Fruit fly (Drosophila melanogaster) whole organism, embryonic: ENCODE measurements around the gene RtcB.

Source experiments
- B-H2 ChIP-seq: fragments of 200-800 bp; sonication (Bioruptor generic); optimal IDR thresholded peaks from 2 replicates; lab custom pipeline; 2018; ENCODE audit warnings: missing biosample characterization, mild to moderate bottlenecking, missing genetic modification characterization
- Blimp-1 ChIP-seq: fragments of 200-800 bp; sonication (Bioruptor generic); optimal IDR thresholded peaks from 3 replicates; lab custom pipeline; 2018; ENCODE audit warnings: missing biosample characterization, missing genetic modification characterization, mild to moderate bottlenecking, moderate library complexity, missing genetic modification reagents
- CG10366 ChIP-seq: fragments of 200-800 bp; sonication (Bioruptor generic); IDR thresholded peaks from 2 replicates; pipeline ENCODE4 v1.3.6; 2022; ENCODE audit warnings: missing biosample characterization, missing genetic modification characterization
- CG10979 ChIP-seq: fragments of 200-800 bp; sonication (Bioruptor generic); optimal IDR thresholded peaks from 2 replicates; lab custom pipeline; 2018; ENCODE audit warnings: missing biosample characterization, mild to moderate bottlenecking, missing genetic modification characterization, moderate library complexity
- CG16813 ChIP-seq: fragments of 200-800 bp; sonication (Bioruptor generic); IDR thresholded peaks from 3 replicates; pipeline ENCODE4 v1.3.6; 2022; ENCODE audit warnings: missing biosample characterization, missing genetic modification characterization; ENCODE audit not compliant: partially characterized antibody
- CG2199 ChIP-seq: fragments of 200-800 bp; sonication (Bioruptor generic); IDR thresholded peaks from 3 replicates; pipeline ENCODE4 v1.3.6; 2022; ENCODE audit warnings: missing biosample characterization, missing genetic modification characterization
- CG30020 ChIP-seq: fragments of 200-800 bp; optimal IDR thresholded peaks from 2 replicates; lab custom pipeline; 2019; ENCODE audit warnings: missing biosample characterization, mild to moderate bottlenecking, missing genetic modification characterization, moderate library complexity
- CG3065 ChIP-seq: fragments of 200-800 bp; sonication (Bioruptor generic); optimal IDR thresholded peaks from 2 replicates; lab custom pipeline; 2016; ENCODE audit warnings: missing biosample characterization, missing genetic modification characterization
- CG3163 ChIP-seq: fragments of 200-800 bp; sonication (Bioruptor generic); optimal IDR thresholded peaks from 3 replicates; lab custom pipeline; 2016; ENCODE audit warnings: missing biosample characterization, missing genetic modification characterization
- CG32767 ChIP-seq: fragments of 200-800 bp; sonication (Bioruptor generic); IDR thresholded peaks from 2 replicates; pipeline ENCODE4 v1.3.6; 2022; ENCODE audit warnings: missing biosample characterization, missing genetic modification characterization
- CG4424 ChIP-seq: fragments of 200-800 bp; sonication (Bioruptor generic); optimal IDR thresholded peaks from 3 replicates; lab custom pipeline; 2016; ENCODE audit warnings: missing biosample characterization, missing genetic modification characterization
- CG4707 ChIP-seq: fragments of 200-800 bp; sonication (Bioruptor generic); optimal IDR thresholded peaks from 2 replicates; lab custom pipeline; 2018; ENCODE audit warnings: missing biosample characterization, mild to moderate bottlenecking, missing genetic modification characterization, moderate library complexity
- CG4730 ChIP-seq: fragments of 200-800 bp; sonication (Bioruptor generic); IDR thresholded peaks from 2 replicates; pipeline ENCODE4 v1.3.6; 2022; ENCODE audit warnings: missing biosample characterization, missing genetic modification characterization
- CG4820 ChIP-seq: fragments of 200-800 bp; sonication (Bioruptor generic); optimal IDR thresholded peaks from 3 replicates; lab custom pipeline; 2016; ENCODE audit warnings: missing biosample characterization, missing genetic modification characterization
- CG6654 ChIP-seq: fragments of 200-800 bp; sonication (Bioruptor generic); optimal IDR thresholded peaks from 2 replicates; lab custom pipeline; 2017; ENCODE audit warnings: missing biosample characterization, mild to moderate bottlenecking, missing genetic modification characterization
- CG6683 ChIP-seq: fragments of 200-800 bp; sonication (Bioruptor generic); optimal IDR thresholded peaks from 2 replicates; lab custom pipeline; 2017; ENCODE audit warnings: missing biosample characterization, mild to moderate bottlenecking, missing genetic modification characterization, missing genetic modification reagents
- CG6854 ChIP-seq: fragments of 200-800 bp; sonication (Bioruptor generic); optimal IDR thresholded peaks from 3 replicates; lab custom pipeline; 2017; ENCODE audit warnings: missing biosample characterization, mild to moderate bottlenecking, missing genetic modification characterization
- CG7372 ChIP-seq: fragments of 200-800 bp; sonication (Bioruptor generic); IDR thresholded peaks from 2 replicates; pipeline ENCODE4 v1.3.6; 2022; ENCODE audit warnings: missing biosample characterization, missing genetic modification characterization
- CG7786 ChIP-seq: fragments of 200-800 bp; sonication (Bioruptor generic); optimal IDR thresholded peaks from 2 replicates; lab custom pipeline; 2016; ENCODE audit warnings: missing biosample characterization, missing genetic modification characterization
- CG8924 ChIP-seq: fragments of 200-800 bp; optimal IDR thresholded peaks from 3 replicates; lab custom pipeline; 2019; ENCODE audit warnings: missing biosample characterization, mild to moderate bottlenecking, missing genetic modification characterization, moderate library complexity
- CG8944 ChIP-seq: fragments of 200-800 bp; sonication (Bioruptor generic); optimal IDR thresholded peaks from 3 replicates; lab custom pipeline; 2016; ENCODE audit warnings: missing biosample characterization, missing genetic modification characterization
- CG9817 ChIP-seq: fragments of 200-800 bp; sonication (Bioruptor generic); optimal IDR thresholded peaks from 2 replicates; lab custom pipeline; 2018; ENCODE audit warnings: missing biosample characterization, mild to moderate bottlenecking, missing genetic modification characterization, moderate library complexity
- Fer1 ChIP-seq: fragments of 200-800 bp; sonication (Bioruptor generic); optimal IDR thresholded peaks from 2 replicates; lab custom pipeline; 2017; ENCODE audit warnings: missing biosample characterization, mild to moderate bottlenecking, missing genetic modification characterization
- Fer2 ChIP-seq: fragments of 200-800 bp; sonication (Bioruptor generic); optimal IDR thresholded peaks from 2 replicates; lab custom pipeline; 2018; ENCODE audit warnings: missing biosample characterization, mild to moderate bottlenecking, missing genetic modification characterization, moderate library complexity
- Fer3 ChIP-seq: fragments of 200-800 bp; sonication (Bioruptor generic); optimal IDR thresholded peaks from 2 replicates; lab custom pipeline; 2018; ENCODE audit warnings: missing biosample characterization, mild to moderate bottlenecking, missing genetic modification characterization, moderate library complexity
- H15 ChIP-seq: fragments of 200-800 bp; sonication (Bioruptor generic); IDR thresholded peaks from 3 replicates; pipeline ENCODE4 v1.3.6; 2022; ENCODE audit warnings: missing biosample characterization, missing genetic modification characterization
- H2.0 ChIP-seq: fragments of 200-800 bp; sonication (Bioruptor generic); IDR thresholded peaks from 2 replicates; pipeline ENCODE4 v1.3.6; 2022; ENCODE audit warnings: missing biosample characterization, missing genetic modification characterization
- Lhr ChIP-seq: fragments of 200-800 bp; sonication (Bioruptor generic); optimal IDR thresholded peaks from 3 replicates; lab custom pipeline; 2017; ENCODE audit warnings: mild to moderate bottlenecking, missing biosample characterization, missing genetic modification reagents, missing genetic modification characterization
- Oaz ChIP-seq: fragments of 200-800 bp; sonication (Bioruptor generic); IDR thresholded peaks from 2 replicates; pipeline ENCODE4 v1.3.6; 2022; ENCODE audit warnings: missing biosample characterization, missing genetic modification characterization
- Pdp1 ChIP-seq, 2 experiments: fragments of 200-800 bp; sonication (Bioruptor generic); optimal IDR thresholded peaks; 3 replicates each; lab custom pipeline; 2016; ENCODE audit warnings: missing biosample characterization in 2 of 2, missing genetic modification characterization in 2 of 2, mild to moderate bottlenecking in 1 of 2, moderate library complexity in 1 of 2
- YL-1 ChIP-seq: fragments of 200-800 bp; sonication (Bioruptor generic); optimal IDR thresholded peaks from 3 replicates; lab custom pipeline; 2017; ENCODE audit warnings: missing biosample characterization, mild to moderate bottlenecking, missing genetic modification characterization
- aop ChIP-seq: fragments of 200-800 bp; sonication (Bioruptor generic); IDR thresholded peaks from 2 replicates; pipeline ENCODE4 v1.3.6; 2022; ENCODE audit warnings: missing biosample characterization, missing genetic modification characterization
- ash1 ChIP-seq: fragments of 200-800 bp; sonication (Bioruptor generic); optimal IDR thresholded peaks from 2 replicates; lab custom pipeline; 2018; ENCODE audit warnings: missing biosample characterization, mild to moderate bottlenecking, missing genetic modification characterization
- bsh ChIP-seq, 2 experiments: fragments of 200-800 bp; sonication (Bioruptor generic); optimal IDR thresholded peaks; 2 replicates each; lab custom pipeline; 2017 to 2018; ENCODE audit warnings: mild to moderate bottlenecking in 2 of 2, missing biosample characterization in 2 of 2, missing genetic modification characterization in 2 of 2, moderate library complexity in 1 of 2
- croc ChIP-seq: fragments of 200-800 bp; sonication (Bioruptor generic); conservative IDR thresholded peaks from 3 replicates; pipeline ENCODE4 v1.3.6; 2022; ENCODE audit warnings: missing biosample characterization, missing genetic modification characterization
- dmrt11E ChIP-seq: fragments of 200-800 bp; sonication (Bioruptor generic); optimal IDR thresholded peaks from 3 replicates; lab custom pipeline; 2018; ENCODE audit warnings: missing biosample characterization, mild to moderate bottlenecking, missing genetic modification characterization, moderate library complexity
- esg ChIP-seq: fragments of 200-800 bp; sonication (Bioruptor generic); conservative IDR thresholded peaks from 2 replicates; pipeline ENCODE4 v1.3.6; 2022; ENCODE audit warnings: missing biosample characterization, missing genetic modification characterization
- exex ChIP-seq: fragments of 200-800 bp; sonication (Bioruptor generic); optimal IDR thresholded peaks from 4 replicates; lab custom pipeline; 2018; ENCODE audit warnings: missing biosample characterization, mild to moderate bottlenecking, missing genetic modification characterization, moderate library complexity
- gro ChIP-seq: fragments of 200-800 bp; sonication (Bioruptor generic); optimal IDR thresholded peaks from 2 replicates; lab custom pipeline; 2016; ENCODE audit warnings: missing biosample characterization, missing genetic modification characterization
- gt ChIP-seq: fragments of 200-800 bp; sonication (Bioruptor generic); IDR thresholded peaks from 2 replicates; pipeline ENCODE4 v1.3.6; 2022; ENCODE audit warnings: missing biosample characterization, missing genetic modification characterization
- hbn ChIP-seq: fragments of 200-800 bp; sonication (Bioruptor generic); IDR thresholded peaks from 2 replicates; pipeline ENCODE4 v1.3.6; 2022; ENCODE audit warnings: missing biosample characterization, missing genetic modification characterization; ENCODE audit not compliant: partially characterized antibody
- prd ChIP-seq, 3 experiments: fragments of >200 bp in 2 of 3; fragments of 200-800 bp in 1 of 3; sonication (Bioruptor generic) in 1 of 3; optimal IDR thresholded peaks in 2 of 3; IDR thresholded peaks in 1 of 3; 2 replicates in 2 of 3; 3 replicates in 1 of 3; pipeline versions ENCODE4 v1.3.6 to Lab custom; 2017 to 2022; ENCODE audit warnings: missing biosample characterization in 1 of 3, missing genetic modification characterization in 1 of 3
- sc ChIP-seq, 3 experiments: fragments of >200 bp in 2 of 3; fragments of 200-800 bp in 1 of 3; sonication (Bioruptor generic) in 1 of 3; optimal IDR thresholded peaks; 2 replicates in 2 of 3; 3 replicates in 1 of 3; lab custom pipeline; 2017; ENCODE audit warnings: mild to moderate bottlenecking in 1 of 3, missing biosample characterization in 1 of 3, missing genetic modification characterization in 1 of 3, missing genetic modification reagents in 1 of 3
- sens ChIP-seq: fragments of 200-800 bp; sonication (Bioruptor generic); peaks from one replicate; lab custom pipeline; 2016; ENCODE audit warnings: missing biosample characterization, missing genetic modification characterization
- sima ChIP-seq: fragments of 200-800 bp; sonication (Bioruptor generic); optimal IDR thresholded peaks from 2 replicates; lab custom pipeline; 2016; ENCODE audit warnings: missing biosample characterization, missing genetic modification characterization
- so ChIP-seq: fragments of 200-800 bp; sonication (Bioruptor generic); IDR thresholded peaks from 3 replicates; pipeline ENCODE4 v1.3.6; 2022; ENCODE audit warnings: missing biosample characterization, missing genetic modification characterization
- tup ChIP-seq: fragments of 200-800 bp; sonication (Bioruptor generic); optimal IDR thresholded peaks from 2 replicates; lab custom pipeline; 2016; ENCODE audit warnings: missing biosample characterization, mild to moderate bottlenecking, missing genetic modification characterization, moderate library complexity
- z ChIP-seq: fragments of 200-800 bp; sonication (Bioruptor generic); IDR thresholded peaks from 3 replicates; pipeline ENCODE4 v1.3.6; 2022; ENCODE audit warnings: missing biosample characterization, missing genetic modification characterization

RtcB gene

dm6 chr2L:19439598-19440230 lies 9.3 kb downstream of the RtcB start (continued):
- TF ChIP-seq croc (GFP tag; lab: Robert Waterston, UW), result peak; percentile 45; the same call in 2 of the 3 replicates
- TF ChIP-seq CG8924 (tag; lab: Kevin White, UChicago), result peak; percentile 89
- peak; percentile 82 for TF ChIP-seq Fer1
- TF ChIP-seq Fer3 (tag; lab: Kevin White, UChicago), result peak; percentile 67
- peak; percentile 42 for TF ChIP-seq CG8944 (GFP tag; lab: Kevin White, UChicago)
- TF ChIP-seq CG4730 (GFP tag; lab: Robert Waterston, UW), result 0 out of 2 replicates have a peak, but pooled peaks have one; percentile 19
- TF ChIP-seq gt (GFP tag; lab: Robert Waterston, UW), result peak; percentile 43; the same call in 1 of the 2 replicates
- no peak for TF ChIP-seq sc (optimal IDR thresholded peaks at IDR 0.05; lab: Kevin White, UChicago)
- TF ChIP-seq sc (GFP tag; optimal IDR thresholded peaks at IDR 0.05; lab: Kevin White, UChicago), result peak; percentile 54
- TF ChIP-seq H15 (GFP tag; lab: Robert Waterston, UW), result no peak
- TF ChIP-seq aop (GFP tag; lab: Robert Waterston, UW), result no peak
- no peak for TF ChIP-seq Fer2
- peak; percentile 90 for TF ChIP-seq CG32767 (GFP tag; lab: Robert Waterston, UW)
- TF ChIP-seq dmrt11E (tag; lab: Kevin White, UChicago), result peak; percentile 67
- TF ChIP-seq esg (GFP tag; lab: Robert Waterston, UW), result peak; percentile 83
- TF ChIP-seq hbn (GFP tag; lab: Robert Waterston, UW), result no peak
- TF ChIP-seq exex (tag; lab: Kevin White, UChicago), result peak; percentile 25
- no peak for TF ChIP-seq CG16813 (GFP tag; lab: Robert Waterston, UW)
- peak; percentile 52 for TF ChIP-seq CG6854 (GFP tag; lab: Kevin White, UChicago)
- peak; percentile 73 for TF ChIP-seq CG10979 (tag; lab: Kevin White, UChicago)
- TF ChIP-seq CG2199, result no peak
- TF ChIP-seq CG9817 (tag; lab: Kevin White, UChicago), result peak; percentile 62
- TF ChIP-seq CG7786, result peak; percentile 74
- peak; percentile 58; the same call in 1 of the 2 replicates for TF ChIP-seq CG7372 (GFP tag; lab: Robert Waterston, UW)
- peak; percentile 23 for TF ChIP-seq gro (GFP tag; lab: Kevin White, UChicago)
- TF ChIP-seq prd (optimal IDR thresholded peaks at IDR 0.05; lab: Kevin White, UChicago), result no peak
- TF ChIP-seq prd (GFP tag; IDR thresholded peaks at IDR 0.05; lab: Robert Waterston, UW), result peak; percentile 72
- TF ChIP-seq CG4707 (GFP tag; lab: Kevin White, UChicago), result peak; percentile 89
- peak; percentile 78 for TF ChIP-seq B-H2 (GFP tag; lab: Kevin White, UChicago)
- peak; percentile 76 for TF ChIP-seq so (GFP tag; lab: Robert Waterston, UW)
- peak; percentile 36 for TF ChIP-seq CG6654
- TF ChIP-seq CG4424, result peak; percentile 55
- TF ChIP-seq CG10366 (GFP tag; lab: Robert Waterston, UW), result peak; percentile 96
- peak; percentile 48 for TF ChIP-seq CG3163
- peak; percentile 29 for TF ChIP-seq CG6683 (GFP tag; lab: Kevin White, UChicago)
- TF ChIP-seq CG4820 (GFP tag; lab: Kevin White, UChicago), result peak; percentile 58
- peak; percentile 37 for TF ChIP-seq tup (GFP tag; lab: Kevin White, UChicago)
- peak; percentile 16 for TF ChIP-seq CG30020 (tag; lab: Kevin White, UChicago)
- peak; percentile 77 for TF ChIP-seq CG3065 (GFP tag; lab: Kevin White, UChicago)
- peak in 1 of 2 experiments; percentile 77 for TF ChIP-seq bsh (GFP tag; optimal IDR thresholded peaks at IDR 0.05; lab: Kevin White, UChicago)
- TF ChIP-seq Lhr (GFP tag; lab: Kevin White, UChicago), result peak; percentile 57
- peak; percentile 91 for TF ChIP-seq H2.0
- peak; percentile 64 for TF ChIP-seq YL-1
- TF ChIP-seq z (GFP tag; lab: Robert Waterston, UW), result no peak
- peak; percentile 91 for TF ChIP-seq sens (GFP tag; lab: Kevin White, UChicago)
- no peak for TF ChIP-seq ash1 (GFP tag; lab: Kevin White, UChicago)
- peak; percentile 94 for TF ChIP-seq Blimp-1 (GFP tag; lab: Kevin White, UChicago)
- TF ChIP-seq Oaz (GFP tag; lab: Robert Waterston, UW), result 0 out of 2 replicates have a peak, but pooled peaks have one; percentile 34
- TF ChIP-seq Pdp1 (GFP tag; optimal IDR thresholded peaks at IDR 0.05; lab: Kevin White, UChicago), result peak; percentile 58 to 62
- no peak for TF ChIP-seq sima (GFP tag; lab: Kevin White, UChicago)
